Worm (Caenorhabditis elegans) whole organism, late embryonic: ENCODE measurements around the gene T21B6.3.

Experiments used
- C08G9.2 ChIP-seq: sonication (generic microtip); optimal IDR thresholded peaks from 2 replicates; lab custom pipeline; 2016; ENCODE audit warnings: mild to moderate bottlenecking, missing genetic modification characterization, moderate library complexity, missing compliant biosample characterization
- ama-1 ChIP-seq: fragments of 150-350 bp; optimal IDR thresholded peaks from 2 replicates; lab custom pipeline; 2014
- ceh-30 ChIP-seq: fragments of 150-350 bp; optimal IDR thresholded peaks from 2 replicates; lab custom pipeline; 2014; ENCODE audit warnings: missing biosample characterization, missing genetic modification characterization
- eyg-1 ChIP-seq: sonication (generic microtip); optimal IDR thresholded peaks from 2 replicates; lab custom pipeline; 2016; ENCODE audit warnings: missing genotype, missing genetic modification characterization, missing compliant biosample characterization
- fkh-10 ChIP-seq: fragments of 150-350 bp; optimal IDR thresholded peaks from 2 replicates; lab custom pipeline; 2014; ENCODE audit warnings: missing biosample characterization, missing genetic modification reagents, missing genetic modification characterization
- hlh-8 ChIP-seq: sonication (generic microtip); optimal IDR thresholded peaks from 2 replicates; lab custom pipeline; 2016; ENCODE audit warnings: missing genotype, missing genetic modification characterization, missing compliant biosample characterization
- nhr-232 ChIP-seq: sonication (generic microtip); optimal IDR thresholded peaks from 2 replicates; lab custom pipeline; 2016; ENCODE audit warnings: missing genetic modification characterization, missing compliant biosample characterization
- pqm-1 ChIP-seq: sonication (generic microtip); optimal IDR thresholded peaks from 2 replicates; lab custom pipeline; 2016; ENCODE audit warnings: missing genetic modification characterization, missing compliant biosample characterization
- rnt-1 ChIP-seq: sonication (generic microtip); optimal IDR thresholded peaks from 2 replicates; lab custom pipeline; 2016; ENCODE audit warnings: missing genetic modification characterization, missing compliant biosample characterization
- tbx-2 ChIP-seq: sonication (generic microtip); optimal IDR thresholded peaks from 2 replicates; lab custom pipeline; 2016; ENCODE audit warnings: missing genetic modification characterization, missing compliant biosample characterization

- TF ChIP-seq tbx-2 (tag; lab: Kevin White, UChicago) = peak; percentile 80
- TF ChIP-seq pqm-1 (tag; lab: Kevin White, UChicago) = peak; percentile 49
- peak; percentile 33 for TF ChIP-seq rnt-1
- peak; percentile 57 for TF ChIP-seq C08G9.2 (tag; lab: Kevin White, UChicago)
- no peak for TF ChIP-seq fkh-10
- peak; percentile 70 for TF ChIP-seq nhr-232 (tag; lab: Kevin White, UChicago)
- no peak for TF ChIP-seq ama-1 (lab: Kevin White, UChicago)
- TF ChIP-seq ceh-30 (tag; lab: Kevin White, UChicago) = no peak
- TF ChIP-seq eyg-1 (tag; lab: Kevin White, UChicago) = peak; percentile 73
- TF ChIP-seq hlh-8 (tag; lab: Kevin White, UChicago) = peak; percentile 82
Measured at ce11 chrX:10963453-10964046, 14.8 kb upstream of the T21B6.3 start, which contains the start of gene nas-10.
